Worm (Caenorhabditis elegans) whole organism, late embryonic: ENCODE measurements around the gene str-233.

ENCODE experiments used
- T23F11.4 ChIP-seq: fragments of 200-800 bp; sonication (Bioruptor generic); optimal IDR thresholded peaks from 2 replicates; lab custom pipeline; 2018; ENCODE audit warnings: mild to moderate bottlenecking, missing genetic modification characterization, missing compliant biosample characterization
- ahr-1 ChIP-seq: sonication (generic microtip); optimal IDR thresholded peaks from 2 replicates; lab custom pipeline; 2016; ENCODE audit warnings: missing genetic modification characterization, missing compliant biosample characterization
- ama-1 ChIP-seq: fragments of 150-350 bp; optimal IDR thresholded peaks from 2 replicates; lab custom pipeline; 2014
- ceh-14 ChIP-seq: sonication (generic microtip); optimal IDR thresholded peaks from 2 replicates; lab custom pipeline; 2016; ENCODE audit warnings: missing genotype, missing genetic modification characterization, missing compliant biosample characterization
- ceh-2 ChIP-seq: sonication (generic microtip); optimal IDR thresholded peaks from 2 replicates; lab custom pipeline; 2016; ENCODE audit warnings: missing genotype, missing genetic modification characterization, missing compliant biosample characterization
- ceh-22 ChIP-seq: sonication (generic microtip); optimal IDR thresholded peaks from 2 replicates; lab custom pipeline; 2017; ENCODE audit warnings: missing biosample characterization, missing genetic modification characterization
- ceh-30 ChIP-seq: fragments of 150-350 bp; optimal IDR thresholded peaks from 2 replicates; lab custom pipeline; 2014; ENCODE audit warnings: missing biosample characterization, missing genetic modification characterization
- ceh-34 ChIP-seq: sonication (generic microtip); optimal IDR thresholded peaks from 2 replicates; lab custom pipeline; 2016; ENCODE audit warnings: mild to moderate bottlenecking, missing genetic modification characterization, missing compliant biosample characterization
- ceh-48 ChIP-seq: sonication (generic microtip); optimal IDR thresholded peaks from 2 replicates; lab custom pipeline; 2016; ENCODE audit warnings: missing genetic modification characterization, inconsistent platforms, missing compliant biosample characterization
- ceh-6 ChIP-seq: fragments of 200-800 bp; sonication (Bioruptor generic); optimal IDR thresholded peaks from 2 replicates; lab custom pipeline; 2018; ENCODE audit warnings: mild to moderate bottlenecking, missing genetic modification characterization, missing compliant biosample characterization
- ceh-9 ChIP-seq: sonication (generic microtip); optimal IDR thresholded peaks from 2 replicates; lab custom pipeline; 2016; ENCODE audit warnings: mild to moderate bottlenecking, missing genetic modification characterization, inconsistent platforms, missing compliant biosample characterization
- che-1 ChIP-seq: sonication (generic microtip); optimal IDR thresholded peaks from 2 replicates; lab custom pipeline; 2016; ENCODE audit warnings: mild to moderate bottlenecking, missing genetic modification characterization, missing compliant biosample characterization
- ets-4 ChIP-seq: sonication (generic microtip); optimal IDR thresholded peaks from 2 replicates; lab custom pipeline; 2016; ENCODE audit warnings: missing genetic modification characterization, missing compliant biosample characterization
- eyg-1 ChIP-seq: sonication (generic microtip); optimal IDR thresholded peaks from 2 replicates; lab custom pipeline; 2016; ENCODE audit warnings: missing genotype, missing genetic modification characterization, missing compliant biosample characterization
- fax-1 ChIP-seq: sonication (generic microtip); optimal IDR thresholded peaks from 2 replicates; lab custom pipeline; 2016; ENCODE audit warnings: missing genotype, missing genetic modification characterization, missing compliant biosample characterization
- fkh-10 ChIP-seq: fragments of 150-350 bp; optimal IDR thresholded peaks from 2 replicates; lab custom pipeline; 2014; ENCODE audit warnings: missing biosample characterization, missing genetic modification reagents, missing genetic modification characterization
- hlh-15 ChIP-seq: sonication (generic microtip); optimal IDR thresholded peaks from 2 replicates; lab custom pipeline; 2016; ENCODE audit warnings: missing genetic modification characterization, missing compliant biosample characterization
- hlh-8 ChIP-seq: sonication (generic microtip); optimal IDR thresholded peaks from 2 replicates; lab custom pipeline; 2016; ENCODE audit warnings: missing genotype, missing genetic modification characterization, missing compliant biosample characterization
- lin-11 ChIP-seq: fragments of 200-800 bp; sonication (Bioruptor generic); optimal IDR thresholded peaks from 2 replicates; lab custom pipeline; 2018; ENCODE audit warnings: mild to moderate bottlenecking, missing genetic modification characterization, missing compliant biosample characterization
- nhr-11 ChIP-seq: fragments of 150-350 bp; optimal IDR thresholded peaks from 2 replicates; lab custom pipeline; 2014; ENCODE audit warnings: missing biosample characterization, missing genetic modification characterization
- nhr-232 ChIP-seq: sonication (generic microtip); optimal IDR thresholded peaks from 2 replicates; lab custom pipeline; 2016; ENCODE audit warnings: missing genetic modification characterization, missing compliant biosample characterization
- npax-4 ChIP-seq: sonication (generic microtip); optimal IDR thresholded peaks from 2 replicates; lab custom pipeline; 2016; ENCODE audit warnings: missing genetic modification characterization, missing compliant biosample characterization
- pha-4 ChIP-seq: fragments of 150-350 bp; optimal IDR thresholded peaks from 2 replicates; lab custom pipeline; 2018; ENCODE audit warnings: missing biosample characterization, missing genetic modification reagents, missing genetic modification characterization
- pros-1 ChIP-seq: fragments of 150-350 bp; optimal IDR thresholded peaks from 2 replicates; lab custom pipeline; 2014; ENCODE audit warnings: missing biosample characterization, missing genetic modification reagents, missing genetic modification characterization
- ref-2 ChIP-seq: sonication (generic microtip); optimal IDR thresholded peaks from 2 replicates; lab custom pipeline; 2016; ENCODE audit warnings: missing genetic modification characterization, missing compliant biosample characterization
- syd-9 ChIP-seq: sonication (generic microtip); optimal IDR thresholded peaks from 2 replicates; lab custom pipeline; 2016; ENCODE audit warnings: mild to moderate bottlenecking, missing genetic modification characterization, moderate library complexity, missing compliant biosample characterization
- ttx-3 ChIP-seq: sonication (generic microtip); optimal IDR thresholded peaks from 2 replicates; lab custom pipeline; 2016; ENCODE audit warnings: missing genetic modification reagents, missing genetic modification characterization, missing compliant biosample characterization
- unc-86 ChIP-seq: sonication (generic microtip); optimal IDR thresholded peaks from 2 replicates; lab custom pipeline; 2016; ENCODE audit warnings: missing genetic modification characterization, missing compliant biosample characterization
- zip-5 ChIP-seq: sonication (generic microtip); optimal IDR thresholded peaks from 2 replicates; lab custom pipeline; 2016; ENCODE audit warnings: missing genetic modification characterization, missing compliant biosample characterization

Gene str-233

DNA sequence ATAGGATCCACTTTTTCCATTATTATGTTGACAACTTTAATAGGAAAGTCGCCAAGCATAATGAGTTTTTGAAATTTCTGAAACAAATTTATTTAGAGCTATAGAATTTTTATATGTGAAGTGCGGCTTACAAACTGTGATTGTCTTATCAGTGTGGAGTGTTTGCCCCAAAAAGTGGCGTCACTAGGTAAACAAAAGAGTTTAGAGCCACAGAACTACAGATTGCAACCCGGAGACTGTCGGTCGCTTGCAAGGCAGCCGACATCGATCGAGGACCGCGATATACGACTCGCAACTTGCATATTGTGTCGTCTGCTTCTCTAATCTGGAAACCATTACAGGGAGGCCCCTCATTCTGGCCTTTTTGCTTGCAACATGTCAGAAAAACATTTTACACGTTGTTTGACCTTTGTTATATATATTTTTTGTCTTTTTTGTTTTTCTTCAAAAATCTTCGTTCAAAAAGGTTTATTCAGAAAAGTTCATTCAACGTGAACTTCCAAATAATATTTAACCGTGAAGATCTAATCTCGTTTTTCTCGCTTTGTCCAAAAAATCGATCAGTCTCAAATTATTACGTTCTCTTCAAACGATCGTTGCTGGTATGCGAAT, 26.6 kb downstream of the str-233 start, which contains the start of the genes fbxa-99 and F36G9.13:
Gene fbxa-99 (minus strand): TSS at position 122 of the 612 bp plus-strand sequence.
Gene F36G9.13 (plus strand): TSS at position 562 of the 612 bp plus-strand sequence.
- TF ChIP-seq ceh-9 (tag; lab: Kevin White, UChicago) (no peak), ceh-34 (no peak)

ce11 chrV:15978232-15978764, 31.2 kb downstream of the str-233 start, which contains the start of gene oac-20:
TSS of gene oac-20 (plus strand) at chrV:15978714.
- no peak for TF ChIP-seq hlh-8 (tag; lab: Kevin White, UChicago)
- TF ChIP-seq T23F11.4 (GFP tag; lab: Kevin White, UChicago), result no peak

DNA sequence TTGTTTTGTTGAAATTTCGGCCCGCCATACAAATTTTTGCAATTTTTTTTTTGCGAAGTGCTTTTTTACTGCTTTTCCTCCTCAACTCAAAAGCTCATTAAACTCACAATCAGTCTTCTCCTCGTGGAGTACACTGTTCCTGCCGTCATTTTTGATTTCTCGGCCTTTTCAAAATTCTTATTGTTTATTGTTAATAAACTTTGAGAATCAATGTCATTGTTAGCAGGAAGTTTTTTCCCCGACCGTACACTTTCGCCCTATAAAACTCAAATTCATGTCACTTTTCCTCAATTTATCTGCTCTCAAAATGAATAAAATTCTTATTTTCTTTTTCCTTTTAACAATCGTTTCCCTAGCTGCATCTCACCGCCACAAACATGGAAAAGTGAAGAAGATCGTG, 33.6 kb downstream of the str-233 start, which contains the start of gene clec-232:
Gene clec-232 (plus strand): TSS at position 301 of the 400 bp plus-strand sequence.
- TF ChIP-seq ets-4 (no peak), ceh-14 (tag; lab: Kevin White, UChicago) (no peak), ceh-30 (tag; lab: Kevin White, UChicago) (no peak), ceh-2 (no peak), ceh-48 (tag; lab: Kevin White, UChicago) (no peak), nhr-232 (no peak), ceh-6 (no peak), ama-1 (no peak), pros-1 (no peak), ttx-3 (no peak)

DNA sequence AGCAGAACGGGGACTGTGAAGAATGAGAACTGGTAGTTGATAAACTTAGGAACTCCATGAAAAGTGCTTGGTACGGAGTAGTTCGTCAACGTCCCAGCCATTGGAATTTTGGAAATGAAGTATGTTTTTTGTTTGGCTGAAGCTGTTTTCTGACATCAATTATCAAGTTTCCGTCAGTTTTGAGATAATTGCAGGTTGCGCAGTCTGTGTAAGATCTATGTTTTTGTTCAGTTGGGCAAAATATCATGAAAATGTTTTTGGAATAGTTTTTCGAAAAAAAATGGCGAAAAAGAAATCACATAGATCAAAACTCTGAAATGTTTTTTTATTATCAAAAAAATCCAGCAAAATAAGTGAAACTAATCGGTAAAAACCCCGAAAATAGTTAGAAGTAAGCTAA, 34.6 kb downstream of the str-233 start, which contains the start of gene sru-22:
Gene sru-22 (minus strand): TSS at position 101 of the 400 bp plus-strand sequence.
- no peak for TF ChIP-seq ama-1
- TF ChIP-seq ceh-48 (tag; lab: Kevin White, UChicago), result no peak
- no peak for TF ChIP-seq syd-9 (tag; lab: Kevin White, UChicago)
- no peak for TF ChIP-seq unc-86 (tag; lab: Kevin White, UChicago)
- no peak for TF ChIP-seq pros-1
- no peak for TF ChIP-seq zip-5
- TF ChIP-seq ceh-14 (tag; lab: Kevin White, UChicago), result no peak
- no peak for TF ChIP-seq hlh-8 (tag; lab: Kevin White, UChicago)
- no peak for TF ChIP-seq hlh-15 (tag; lab: Kevin White, UChicago)
- TF ChIP-seq ceh-22 (tag; lab: Kevin White, UChicago), result no peak
- no peak for TF ChIP-seq npax-4
- no peak for TF ChIP-seq nhr-11 (tag; lab: Kevin White, UChicago)

DNA sequence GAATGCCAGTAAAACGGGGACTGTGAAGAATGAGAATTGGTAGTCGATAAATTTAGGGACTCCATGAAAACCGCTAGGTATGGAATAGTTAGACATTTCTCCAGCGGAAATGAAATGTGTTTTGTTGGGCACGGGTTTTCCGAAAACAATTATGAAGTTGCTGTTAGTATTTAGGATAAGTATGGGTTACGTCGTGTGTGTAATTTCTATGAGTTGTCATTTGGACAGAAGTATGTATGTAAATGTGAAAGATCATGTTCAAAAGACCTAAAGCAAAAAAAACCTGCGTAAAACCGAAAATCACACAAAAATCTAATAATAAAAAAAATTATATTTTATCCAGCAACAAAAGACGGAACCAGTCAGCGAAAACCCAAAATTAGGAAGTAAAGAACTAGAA, 37.0 kb downstream of the str-233 start, which contains the start of gene sru-23:
Gene sru-23 (minus strand): TSS at position 101 of the 400 bp plus-strand sequence.
- TF ChIP-seq lin-11, result no peak

- TF ChIP-seq pha-4 (tag; lab: Kevin White, UChicago), result no peak
Measured at ce11 chrV:15970820-15971219, 38.6 kb downstream of the str-233 start.

DNA sequence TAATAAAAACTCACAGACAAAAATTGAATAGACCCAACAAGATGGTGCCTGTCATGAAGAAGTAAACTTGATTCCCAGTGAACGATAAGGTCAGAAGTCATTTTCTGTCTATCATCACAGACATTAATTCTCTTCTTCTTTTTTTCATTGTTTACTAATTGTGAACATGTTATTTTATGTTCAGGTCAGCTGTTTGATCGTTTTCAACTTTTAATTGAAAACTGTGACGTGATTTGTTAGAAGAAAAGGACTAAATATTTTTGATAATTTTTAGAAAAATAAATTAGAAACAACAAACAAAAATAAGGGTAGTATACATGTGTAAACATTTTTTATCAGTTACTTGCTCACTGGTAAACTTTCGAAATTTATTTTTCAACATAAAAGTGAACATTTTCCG, 39.8 kb downstream of the str-233 start, which contains the start of gene F36G9.7:
Gene F36G9.7 (minus strand): TSS at position 101 of the 400 bp plus-strand sequence.
- TF ChIP-seq ceh-22 (tag; lab: Kevin White, UChicago) (no peak), fkh-10 (no peak), ref-2 (tag; lab: Kevin White, UChicago) (no peak), ahr-1 (tag; lab: Kevin White, UChicago) (no peak), zip-5 (no peak), fax-1 (no peak), eyg-1 (no peak), che-1 (tag; lab: Kevin White, UChicago) (no peak)
